Worm (Caenorhabditis elegans) whole organism, L4 larva: ENCODE data around the gene T14G8.4.

Source experiments
- D1046.2 ChIP-seq: fragments of 200-800 bp; sonication (Bioruptor generic); IDR thresholded peaks from 2 replicates; pipeline ENCODE4 v1.3.6; 2022; ENCODE audit warnings: missing genetic modification characterization, missing compliant biosample characterization
- F10B5.3 ChIP-seq: sonication (generic microtip); optimal IDR thresholded peaks from 2 replicates; lab custom pipeline; 2016; ENCODE audit warnings: mild to moderate bottlenecking, missing genetic modification characterization, missing compliant biosample characterization
- F37D6.2 ChIP-seq: sonication (generic microtip); optimal IDR thresholded peaks from 2 replicates; lab custom pipeline; 2016; ENCODE audit warnings: mild to moderate bottlenecking, missing genetic modification characterization, missing compliant biosample characterization
- F49E8.2 ChIP-seq: sonication (generic microtip); optimal IDR thresholded peaks from 2 replicates; lab custom pipeline; 2016; ENCODE audit warnings: missing compliant biosample characterization, mild to moderate bottlenecking, missing genetic modification characterization, borderline replicate concordance
- T20F7.1 ChIP-seq: fragments of 200-800 bp; sonication (Bioruptor generic); optimal IDR thresholded peaks from 2 replicates; lab custom pipeline; 2018; ENCODE audit warnings: mild to moderate bottlenecking, missing genetic modification characterization, missing compliant biosample characterization
- T26A8.4 ChIP-seq: fragments of 200-800 bp; sonication (Bioruptor generic); IDR thresholded peaks from 2 replicates; pipeline ENCODE4 v1.3.6; 2022; ENCODE audit warnings: missing genetic modification characterization, missing compliant biosample characterization
- Y75B8A.6 ChIP-seq: fragments of 200-800 bp; sonication (Bioruptor generic); IDR thresholded peaks from 2 replicates; pipeline ENCODE4 v1.3.6; 2022; ENCODE audit warnings: missing genetic modification reagents, missing genetic modification characterization, missing compliant biosample characterization
- aha-1 ChIP-seq: fragments of 150-350 bp; peaks from one replicate; lab custom pipeline; 2014; ENCODE audit warnings: missing biosample characterization, missing genetic modification characterization
- ceh-28 ChIP-seq: fragments of 150-350 bp; optimal IDR thresholded peaks from 2 replicates; lab custom pipeline; 2014; ENCODE audit warnings: missing biosample characterization, missing genetic modification reagents, missing genetic modification characterization
- cey-2 ChIP-seq: sonication (generic microtip); optimal IDR thresholded peaks from 3 replicates; lab custom pipeline; 2017; ENCODE audit warnings: missing genetic modification characterization, mild to moderate bottlenecking, missing compliant biosample characterization, antibody characterized with exemption, borderline replicate concordance; ENCODE audit not compliant: insufficient read depth
- ctbp-1 ChIP-seq: fragments of 200-800 bp; sonication (Bioruptor generic); IDR thresholded peaks from 2 replicates; pipeline ENCODE4 v1.3.6; 2022; ENCODE audit warnings: missing genetic modification reagents, missing genetic modification characterization, missing compliant biosample characterization
- daf-16 ChIP-seq, 3 experiments: sonication (generic microtip); optimal IDR thresholded peaks; 2 replicates each; lab custom pipeline; 2016 to 2017; ENCODE audit warnings: missing genetic modification characterization in 3 of 3, missing genetic modification reagents in 3 of 3, mild to moderate bottlenecking in 2 of 3, missing compliant biosample characterization in 2 of 3, missing biosample characterization in 1 of 3, moderate library complexity in 1 of 3
- dmd-6 ChIP-seq: fragments of 200-800 bp; sonication (Bioruptor generic); IDR thresholded peaks from 2 replicates; pipeline ENCODE4 v1.3.6; 2022; ENCODE audit warnings: missing genetic modification reagents, missing genetic modification characterization, missing compliant biosample characterization
- dmd-9 ChIP-seq: fragments of 200-800 bp; sonication (Bioruptor generic); IDR thresholded peaks from 2 replicates; pipeline ENCODE4 v1.3.6; 2022; ENCODE audit warnings: missing genetic modification reagents, missing genetic modification characterization, missing compliant biosample characterization
- dve-1 ChIP-seq: sonication (generic microtip); optimal IDR thresholded peaks from 2 replicates; lab custom pipeline; 2017; ENCODE audit warnings: antibody characterized with exemption, mild to moderate bottlenecking, missing genetic modification characterization, missing compliant biosample characterization; ENCODE audit not compliant: insufficient read depth
- hif-1 ChIP-seq, 2 experiments: sonication (generic microtip); optimal IDR thresholded peaks; 2 replicates each; lab custom pipeline; 2016 to 2017; ENCODE audit warnings: missing compliant biosample characterization in 2 of 2, missing genetic modification characterization in 2 of 2, missing genetic modification reagents in 2 of 2, missing genotype in 2 of 2, mild to moderate bottlenecking in 1 of 2
- hlh-11 ChIP-seq: fragments of 200-800 bp; sonication (Bioruptor generic); optimal IDR thresholded peaks from 2 replicates; lab custom pipeline; 2018; ENCODE audit warnings: mild to moderate bottlenecking, missing genetic modification characterization, missing compliant biosample characterization
- lim-7 ChIP-seq: fragments of 200-800 bp; sonication (Bioruptor generic); IDR thresholded peaks from 2 replicates; pipeline ENCODE4 v1.3.6; 2022; ENCODE audit warnings: missing genetic modification characterization, missing compliant biosample characterization
- lin-1 ChIP-seq: fragments of 200-800 bp; sonication (Bioruptor generic); IDR thresholded peaks from 2 replicates; pipeline ENCODE4 v1.3.6; 2022; ENCODE audit warnings: missing genetic modification reagents, missing genetic modification characterization, missing compliant biosample characterization
- lin-15B ChIP-seq: fragments of 150-350 bp; sonication (generic microtip); optimal IDR thresholded peaks from 3 replicates; lab custom pipeline; 2014; ENCODE audit warnings: missing biosample characterization, missing genetic modification characterization
- lin-38 ChIP-seq: fragments of 200-800 bp; sonication (Bioruptor generic); IDR thresholded peaks from 2 replicates; pipeline ENCODE4 v1.3.6; 2022; ENCODE audit warnings: missing genetic modification reagents, missing genetic modification characterization, missing compliant biosample characterization
- lir-3 ChIP-seq: sonication (generic microtip); optimal IDR thresholded peaks from 2 replicates; lab custom pipeline; 2016; ENCODE audit warnings: mild to moderate bottlenecking, missing genetic modification characterization, missing compliant biosample characterization
- mdl-1 ChIP-seq, 2 experiments: fragments of 150-350 bp in 1 of 2; sonication (generic microtip) in 1 of 2; optimal IDR thresholded peaks; 2 replicates each; lab custom pipeline; 2014 to 2017; ENCODE audit warnings: missing biosample characterization in 2 of 2, missing genetic modification characterization in 2 of 2
- mes-2 ChIP-seq: sonication (generic microtip); optimal IDR thresholded peaks from 2 replicates; lab custom pipeline; 2016; ENCODE audit warnings: missing genotype, mild to moderate bottlenecking, missing genetic modification characterization, missing compliant biosample characterization; ENCODE audit not compliant: poor library complexity, severe bottlenecking
- nhr-11 ChIP-seq: fragments of 150-350 bp; optimal IDR thresholded peaks from 2 replicates; lab custom pipeline; 2014; ENCODE audit warnings: missing biosample characterization, missing genetic modification characterization
- nhr-237 ChIP-seq: sonication (generic microtip); optimal IDR thresholded peaks from 2 replicates; lab custom pipeline; 2017; ENCODE audit warnings: missing biosample characterization, missing genetic modification characterization
- nhr-25 ChIP-seq: sonication (generic microtip); optimal IDR thresholded peaks from 2 replicates; lab custom pipeline; 2017; ENCODE audit warnings: missing genetic modification characterization, mild to moderate bottlenecking, missing compliant biosample characterization, antibody characterized with exemption, moderate library complexity, borderline replicate concordance; ENCODE audit not compliant: insufficient read depth
- nhr-28 ChIP-seq: fragments of 150-350 bp; optimal IDR thresholded peaks from 2 replicates; lab custom pipeline; 2014; ENCODE audit warnings: missing biosample characterization, missing genetic modification characterization
- pqm-1 ChIP-seq: sonication (generic microtip); optimal IDR thresholded peaks from 2 replicates; lab custom pipeline; 2017; ENCODE audit warnings: missing biosample characterization, missing genetic modification characterization
- rbr-2 ChIP-seq: sonication (generic microtip); optimal IDR thresholded peaks from 2 replicates; lab custom pipeline; 2016; ENCODE audit warnings: missing genotype, missing genetic modification characterization, missing compliant biosample characterization
- saeg-2 ChIP-seq: fragments of 200-800 bp; sonication (Bioruptor generic); IDR thresholded peaks from 2 replicates; pipeline ENCODE4 v1.3.6; 2022; ENCODE audit warnings: missing genetic modification reagents, missing genetic modification characterization, missing compliant biosample characterization
- snpc-1.2 ChIP-seq: fragments of 200-800 bp; sonication (Bioruptor generic); IDR thresholded peaks from 2 replicates; pipeline ENCODE4 v1.3.6; 2022; ENCODE audit warnings: missing genetic modification reagents, missing genetic modification characterization, missing compliant biosample characterization
- tra-1 ChIP-seq: fragments of 200-800 bp; sonication (Bioruptor generic); IDR thresholded peaks from 2 replicates; pipeline ENCODE4 v1.3.6; 2022; ENCODE audit warnings: missing genetic modification reagents, missing genetic modification characterization, missing compliant biosample characterization
- zag-1 ChIP-seq: fragments of 150-350 bp; optimal IDR thresholded peaks from 2 replicates; lab custom pipeline; 2014; ENCODE audit warnings: missing biosample characterization, missing genetic modification characterization

The T14G8.4 gene

DNA sequence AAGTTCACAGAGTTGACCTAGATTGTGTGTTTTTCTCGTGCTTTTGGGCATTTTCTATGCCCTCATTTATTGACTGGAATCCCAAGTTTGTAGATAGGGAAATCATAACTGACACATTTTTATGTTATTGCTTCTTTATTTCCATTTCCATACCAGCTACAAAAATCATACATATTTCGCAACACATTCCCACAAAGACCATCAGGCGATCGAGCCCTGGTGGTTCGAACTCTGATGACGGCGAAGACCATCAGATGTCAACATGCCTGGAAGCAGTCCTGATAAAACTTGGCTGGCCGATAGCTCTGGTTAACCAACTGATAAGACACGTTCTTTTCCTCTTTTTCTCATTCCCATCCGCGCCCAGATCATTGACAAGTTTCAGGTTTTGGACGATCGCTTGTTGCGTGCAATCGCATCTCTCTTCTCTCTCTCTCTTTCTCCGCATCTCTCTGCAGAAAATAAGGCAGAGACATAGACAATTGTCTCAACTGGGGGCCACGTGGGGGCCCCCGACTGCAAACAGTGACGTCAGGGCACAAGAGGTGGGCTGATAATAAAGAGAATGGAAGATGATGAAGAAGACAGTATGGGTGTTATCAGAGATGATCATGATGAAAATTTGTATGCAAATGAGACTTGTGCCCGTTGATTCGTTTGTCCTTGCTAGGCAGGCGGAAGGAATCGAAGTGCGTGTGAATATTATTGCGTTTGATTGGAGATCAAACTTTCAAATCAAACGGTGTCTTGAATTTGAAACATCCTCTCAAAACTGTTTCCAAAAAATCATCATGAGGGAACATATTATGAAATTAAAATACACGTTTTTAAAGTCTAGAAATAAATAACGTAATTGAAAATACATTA lies 8.6 kb upstream of the T14G8.4 start (continued):
- no peak for TF ChIP-seq lin-15B (tag; lab: Kevin White, UChicago)
- TF ChIP-seq dmd-9 (GFP tag; lab: Robert Waterston, UW): no peak
- no peak for TF ChIP-seq F49E8.2
- peak; percentile 98 for TF ChIP-seq saeg-2 (GFP tag; lab: Robert Waterston, UW)
- TF ChIP-seq T26A8.4 (GFP tag; lab: Robert Waterston, UW): peak; percentile 88
- TF ChIP-seq F37D6.2 (tag; lab: Kevin White, UChicago): no peak
- peak; percentile 60; the same call in 1 of the 2 replicates for TF ChIP-seq ctbp-1

DNA sequence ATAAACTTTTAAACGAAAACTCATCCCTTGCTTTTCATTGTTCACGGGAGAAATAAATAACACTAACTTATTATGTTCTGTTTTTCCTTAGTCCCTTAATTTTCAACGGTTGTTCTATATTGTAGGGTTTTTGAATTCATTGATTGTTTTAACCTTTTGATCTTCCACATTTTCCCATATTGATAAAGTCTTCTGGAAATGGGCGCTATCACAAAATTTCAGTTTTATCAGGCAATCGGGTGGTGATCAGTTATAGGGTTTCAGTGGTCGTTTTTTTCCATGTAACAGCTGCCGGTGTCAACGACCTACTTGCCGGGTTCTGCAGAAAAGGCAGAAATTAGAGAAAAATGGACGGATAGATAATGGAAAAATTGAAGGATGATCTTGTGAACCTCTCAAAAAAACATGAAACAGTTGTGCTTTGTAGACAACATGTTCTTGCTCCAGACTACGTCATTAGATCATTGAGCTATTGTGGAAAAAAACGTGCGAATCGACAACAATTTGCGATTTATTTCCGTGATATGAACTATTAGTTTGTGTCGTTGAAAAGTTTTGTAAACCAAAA lies 6.2 kb upstream of the T14G8.4 start:
- TF ChIP-seq mes-2 (tag; lab: Kevin White, UChicago) (peak; percentile 12), hif-1 (tag; optimal IDR thresholded peaks at IDR 0.05; lab: Kevin White, UChicago) (peak in 1 of 2 experiments; percentile 81), F10B5.3 (tag; lab: Kevin White, UChicago) (no peak), pqm-1 (tag; lab: Kevin White, UChicago) (peak; percentile 95), mdl-1 (tag; optimal IDR thresholded peaks at IDR 0.05; lab: Kevin White, UChicago) (peak in 1 of 2 experiments; percentile 66), lin-1 (GFP tag; lab: Robert Waterston, UW) (no peak), ceh-28 (no peak), dmd-6 (GFP tag; lab: Robert Waterston, UW) (peak; percentile 22; the same call in 1 of the 2 replicates), nhr-11 (tag; lab: Kevin White, UChicago) (peak; percentile 41), hlh-11 (tag; lab: Kevin White, UChicago) (peak; percentile 76), lin-38 (GFP tag; lab: Robert Waterston, UW) (0 out of 2 replicates have a peak, but pooled peaks have one; percentile 10), daf-16 (GFP tag; optimal IDR thresholded peaks at IDR 0.05; lab: Kevin White, UChicago) (peak in 1 of 2 experiments; percentile 67), daf-16 (tag; optimal IDR thresholded peaks at IDR 0.05; lab: Kevin White, UChicago) (peak; percentile 11), nhr-28 (tag; lab: Kevin White, UChicago) (peak; percentile 48), dmd-9 (GFP tag; lab: Robert Waterston, UW) (no peak)

DNA sequence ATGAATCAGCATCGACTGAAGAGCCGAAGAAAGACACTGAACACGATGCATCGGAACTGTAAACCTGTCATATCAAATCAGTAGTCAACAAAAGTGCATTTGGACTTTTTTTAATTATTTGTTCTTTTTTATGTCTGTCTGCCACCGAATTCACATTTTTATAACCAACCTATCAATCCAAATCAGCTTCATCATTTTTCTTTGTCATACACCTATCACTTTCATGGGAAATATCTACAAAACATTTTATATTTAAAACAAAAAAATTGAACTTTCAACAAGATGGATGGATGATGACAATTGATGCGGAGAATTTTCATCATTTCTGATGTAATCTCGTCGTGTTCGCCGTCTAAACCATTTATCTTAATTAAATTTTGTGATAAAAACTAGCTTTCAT lies 5.7 kb upstream of the T14G8.4 start:
- TF ChIP-seq lin-1 (GFP tag; lab: Robert Waterston, UW) (0 out of 2 replicates have a peak, but pooled peaks have one; percentile 11), D1046.2 (no peak), dve-1 (tag; lab: Kevin White, UChicago) (peak; percentile 72), Y75B8A.6 (GFP tag; lab: Robert Waterston, UW) (peak; percentile 37; the same call in 1 of the 2 replicates), rbr-2 (tag; lab: Kevin White, UChicago) (no peak), T20F7.1 (GFP tag; lab: Kevin White, UChicago) (peak; percentile 58), snpc-1.2 (GFP tag; lab: Robert Waterston, UW) (no peak), nhr-28 (tag; lab: Kevin White, UChicago) (peak; percentile 5), lir-3 (no peak), nhr-25 (no peak), dmd-6 (GFP tag; lab: Robert Waterston, UW) (peak; percentile 97), daf-16 (GFP tag; optimal IDR thresholded peaks at IDR 0.05; lab: Kevin White, UChicago) (peak in 1 of 2 experiments; percentile 71), daf-16 (tag; optimal IDR thresholded peaks at IDR 0.05; lab: Kevin White, UChicago) (peak; percentile 40), zag-1 (tag; lab: Kevin White, UChicago) (no peak), hlh-11 (tag; lab: Kevin White, UChicago) (peak; percentile 22), tra-1 (peak; percentile 75; the same call in 1 of the 2 replicates)

DNA sequence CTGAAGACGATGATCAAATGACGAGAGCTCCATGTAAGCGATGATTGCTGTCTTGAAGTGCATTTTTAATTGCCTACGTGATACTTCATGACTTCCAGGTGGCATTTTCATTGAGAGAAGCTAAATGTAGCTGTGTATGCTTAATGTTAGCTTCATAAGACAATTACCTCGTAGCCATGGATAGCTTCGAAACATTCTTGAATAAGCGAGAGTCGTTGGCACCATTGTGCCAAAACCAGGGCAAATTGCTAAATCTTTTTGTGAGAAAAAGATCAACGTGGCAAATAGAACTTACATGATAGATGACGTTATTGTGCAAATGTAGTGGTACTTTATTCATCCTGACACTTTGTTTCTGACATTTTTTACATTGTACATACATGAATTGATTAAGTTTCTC lies 434 bp downstream of the T14G8.4 start:
- no peak for TF ChIP-seq lir-3
- TF ChIP-seq cey-2 (tag; lab: Kevin White, UChicago): no peak
- TF ChIP-seq nhr-28 (tag; lab: Kevin White, UChicago): no peak
- TF ChIP-seq lim-7: no peak
- TF ChIP-seq nhr-237 (tag; lab: Kevin White, UChicago): no peak
- TF ChIP-seq aha-1 (tag; lab: Kevin White, UChicago): peak; percentile 91
